Fruit fly (Drosophila melanogaster): ENCODE results near the gene FASN2.

FASN2 gene

DNA sequence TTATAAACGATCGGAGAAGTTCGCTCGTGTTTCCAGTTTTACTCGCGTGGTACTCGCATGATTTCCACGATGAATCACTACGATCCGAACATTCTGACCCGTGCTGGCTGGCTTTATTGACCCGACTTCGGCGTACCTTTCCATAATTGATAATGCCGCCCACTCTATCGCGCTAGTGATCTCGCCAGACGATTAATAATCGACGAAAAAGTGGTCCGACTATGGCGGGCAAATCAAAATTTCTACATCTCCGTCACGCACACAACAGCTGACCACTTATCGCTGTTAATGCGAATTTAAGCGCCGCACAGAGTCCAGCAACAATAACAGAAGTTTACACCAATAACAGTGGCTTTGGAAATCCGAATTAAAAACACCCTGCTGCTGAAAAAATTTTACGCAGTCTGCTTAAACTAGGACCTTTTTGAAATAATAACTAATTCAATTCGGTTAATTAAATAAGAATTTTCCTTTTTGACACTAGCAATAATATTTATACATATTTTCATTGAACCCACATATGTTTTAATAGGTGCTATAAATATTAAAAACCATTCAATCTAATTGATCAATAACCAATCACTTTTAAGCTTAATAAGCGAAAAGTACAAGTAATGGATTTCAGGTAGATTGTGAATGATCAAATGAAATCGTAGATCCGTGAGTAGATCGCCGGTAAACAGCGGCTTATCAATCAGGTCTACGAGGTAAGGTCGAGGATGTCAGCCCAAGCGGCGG, 12.1 kb downstream of the FASN2 start:
- TF ChIP-seq Pif1A (GFP tag; optimal IDR thresholded peaks at IDR 0.05) (peak; percentile 35), CG14655 (GFP tag; optimal IDR thresholded peaks at IDR 0.05) (peak; percentile 75), Pif1B (GFP tag; optimal IDR thresholded peaks at IDR 0.05) (peak; percentile 33), fd96Ca (GFP tag; IDR thresholded peaks at IDR 0.05) (no peak), CG12605 (GFP tag; IDR thresholded peaks at IDR 0.05) (no peak), CG15710 (tag; optimal IDR thresholded peaks at IDR 0.05) (peak; percentile 38), CG9948 (tag; optimal IDR thresholded peaks at IDR 0.05) (peak; percentile 21), CG8159 (tag; optimal IDR thresholded peaks at IDR 0.05) (peak; percentile 54)

DNA sequence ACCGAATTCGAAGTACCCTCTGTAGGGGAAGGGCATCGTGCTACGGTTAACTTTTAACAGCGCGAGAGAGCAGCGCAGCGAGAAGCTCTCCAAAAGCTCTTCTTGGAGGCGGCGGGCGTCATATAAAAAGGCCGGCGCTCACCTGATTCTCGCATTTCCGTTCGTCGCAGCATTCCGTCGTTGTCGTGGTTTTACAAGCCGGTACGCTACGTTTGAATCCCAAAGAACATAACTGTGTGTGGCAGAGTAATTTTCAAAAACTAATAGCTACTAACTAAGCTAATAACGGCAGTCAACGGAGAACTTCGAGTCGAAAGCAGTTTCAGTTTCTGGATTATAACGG, 12.7 kb downstream of the FASN2 start, which contains the start of gene FASN1:
TSS of gene FASN1 (plus strand) at position 151 of the 343 bp plus-strand sequence.
- TF ChIP-seq fd96Ca (GFP tag; IDR thresholded peaks at IDR 0.05) = peak; percentile 50; the same call in 2 of the 3 replicates
- TF ChIP-seq Pif1B (GFP tag; optimal IDR thresholded peaks at IDR 0.05) = peak; percentile 11
- TF ChIP-seq CG34367 (tag; optimal IDR thresholded peaks at IDR 0.05) = no peak
- TF ChIP-seq EcR (GFP tag; optimal IDR thresholded peaks at IDR 0.05) = no peak
- no peak for TF ChIP-seq CG13204 (GFP tag; optimal IDR thresholded peaks at IDR 0.05)
- 0 out of 3 replicates have a peak, but pooled peaks have one; percentile 58 for TF ChIP-seq CG4496 (GFP tag; IDR thresholded peaks at IDR 0.05)
- no peak for TF ChIP-seq CG10348 (GFP tag; IDR thresholded peaks at IDR 0.05)
- TF ChIP-seq gl (tag; optimal IDR thresholded peaks at IDR 0.05) = no peak
- TF ChIP-seq Pif1A (GFP tag; optimal IDR thresholded peaks at IDR 0.05) = no peak
- no peak for TF ChIP-seq Snoo (tag; optimal IDR thresholded peaks at IDR 0.05)
- TF ChIP-seq rn (GFP tag; IDR thresholded peaks at IDR 0.05) = no peak
- no peak for TF ChIP-seq CG15710 (tag; optimal IDR thresholded peaks at IDR 0.05)
- TF ChIP-seq Ets98B (GFP tag; IDR thresholded peaks at IDR 0.05) = peak; percentile 52; the same call in 1 of the 2 replicates
- no peak for TF ChIP-seq CG17806 (tag; optimal IDR thresholded peaks at IDR 0.05)
- TF ChIP-seq D1 (tag; optimal IDR thresholded peaks at IDR 0.05) = no peak
- peak; percentile 46 for TF ChIP-seq CG12605 (GFP tag; IDR thresholded peaks at IDR 0.05)
- TF ChIP-seq CG9948 (tag; optimal IDR thresholded peaks at IDR 0.05) = no peak
- TF ChIP-seq CG8159 (tag; optimal IDR thresholded peaks at IDR 0.05) = peak; percentile 3
- TF ChIP-seq CG32121 (GFP tag; IDR thresholded peaks at IDR 0.05) = peak; percentile 23; the same call in 1 of the 2 replicates
- no peak for TF ChIP-seq CG8301 (tag; optimal IDR thresholded peaks at IDR 0.05)
- no peak for TF ChIP-seq CG14655 (GFP tag; optimal IDR thresholded peaks at IDR 0.05)

DNA sequence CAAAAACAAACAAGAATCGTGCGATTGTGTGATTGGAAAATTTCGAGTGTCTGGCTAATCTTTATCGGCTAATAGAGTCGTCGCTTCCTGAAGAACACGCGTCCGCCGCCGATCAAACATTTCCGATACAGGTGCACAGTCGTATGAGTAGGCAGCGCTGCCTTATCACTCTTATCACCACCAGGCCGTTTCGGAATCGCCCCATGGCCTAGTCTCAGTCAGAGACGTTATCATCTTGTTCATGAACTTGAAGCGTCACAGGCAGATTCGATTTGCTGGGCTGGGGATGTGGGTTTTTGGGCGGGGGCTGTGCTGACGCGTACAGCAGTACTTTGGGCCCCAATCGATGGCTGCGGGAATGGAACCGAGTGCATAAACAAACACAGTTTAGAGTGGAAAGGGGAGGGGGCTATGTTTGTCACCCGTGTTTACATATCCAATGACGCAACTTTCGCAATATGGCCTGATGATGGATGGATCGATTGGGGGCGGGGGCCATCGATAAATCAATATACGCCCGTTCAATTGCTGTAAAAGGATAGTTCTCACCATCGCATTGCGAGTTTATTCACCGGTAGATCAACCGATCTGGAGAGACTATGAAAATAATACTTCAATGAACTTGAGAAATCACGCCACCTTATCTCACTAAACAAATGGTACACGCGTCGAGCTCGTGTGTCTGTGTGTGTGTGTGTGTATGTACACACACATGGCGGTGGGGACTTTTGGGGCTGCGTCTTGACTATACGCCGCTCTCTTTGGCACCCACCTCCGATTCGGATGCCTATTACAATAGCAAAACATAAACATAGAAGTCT, 14.4 kb downstream of the FASN2 start:
- TF ChIP-seq Ets98B (GFP tag; IDR thresholded peaks at IDR 0.05) (no peak), EcR (GFP tag; optimal IDR thresholded peaks at IDR 0.05) (peak; percentile 0), fd96Ca (GFP tag; IDR thresholded peaks at IDR 0.05) (no peak)

- TF ChIP-seq Pif1A (GFP tag; optimal IDR thresholded peaks at IDR 0.05) = no peak
- no peak for TF ChIP-seq EcR (GFP tag; optimal IDR thresholded peaks at IDR 0.05)
- no peak for TF ChIP-seq CG32121 (GFP tag; IDR thresholded peaks at IDR 0.05)
- peak; percentile 69; the same call in 2 of the 3 replicates for TF ChIP-seq fd96Ca (GFP tag; IDR thresholded peaks at IDR 0.05)
- peak; percentile 52; the same call in 2 of the 3 replicates for TF ChIP-seq CG4496 (GFP tag; IDR thresholded peaks at IDR 0.05)
- TF ChIP-seq CG15710 (tag; optimal IDR thresholded peaks at IDR 0.05) = no peak
- peak; percentile 36 for TF ChIP-seq Ets98B (GFP tag; IDR thresholded peaks at IDR 0.05)
- TF ChIP-seq CG17806 (tag; optimal IDR thresholded peaks at IDR 0.05) = no peak
- no peak for TF ChIP-seq CG8301 (tag; optimal IDR thresholded peaks at IDR 0.05)
- peak; percentile 29; the same call in 1 of the 2 replicates for TF ChIP-seq CG12605 (GFP tag; IDR thresholded peaks at IDR 0.05)
- no peak for TF ChIP-seq CG13204 (GFP tag; optimal IDR thresholded peaks at IDR 0.05)
- no peak for TF ChIP-seq D1 (tag; optimal IDR thresholded peaks at IDR 0.05)
- TF ChIP-seq Snoo (tag; optimal IDR thresholded peaks at IDR 0.05) = no peak
- no peak for TF ChIP-seq CG8159 (tag; optimal IDR thresholded peaks at IDR 0.05)
These were observed 15.3 kb downstream of the FASN2 start for dm6 chr2L:3058772-3059623.

dm6 chr2L:3059624-3059919, 15.8 kb downstream of the FASN2 start:
- TF ChIP-seq CG4496 (GFP tag; IDR thresholded peaks at IDR 0.05) = no peak
- TF ChIP-seq Pif1A (GFP tag; optimal IDR thresholded peaks at IDR 0.05) = no peak
- no peak for TF ChIP-seq CG8159 (tag; optimal IDR thresholded peaks at IDR 0.05)
- no peak for TF ChIP-seq CG17806 (tag; optimal IDR thresholded peaks at IDR 0.05)
- TF ChIP-seq Pif1B (GFP tag; optimal IDR thresholded peaks at IDR 0.05) = no peak
- TF ChIP-seq CG12605 (GFP tag; IDR thresholded peaks at IDR 0.05) = no peak
- TF ChIP-seq CG14655 (GFP tag; optimal IDR thresholded peaks at IDR 0.05) = no peak
- no peak for TF ChIP-seq CG15710 (tag; optimal IDR thresholded peaks at IDR 0.05)
- no peak for TF ChIP-seq CG34367 (tag; optimal IDR thresholded peaks at IDR 0.05)

Measured in whole organism, pupa.